Worm (Caenorhabditis elegans): ENCODE data around the gene map-1.
A peak's percentile ranks its signal among the peaks of the same experiment; 100 is the strongest.

map-1 gene

ce11 chrIV:3652784-3653383 is 33.8 kb downstream of the map-1 start:
- no peak for TF ChIP-seq nhr-11 (tag; optimal IDR thresholded peaks at IDR 0.05)
- TF ChIP-seq unc-39 (tag; optimal IDR thresholded peaks at IDR 0.05) = no peak
- no peak for TF ChIP-seq hmg-11 (tag; optimal IDR thresholded peaks at IDR 0.05)
- TF ChIP-seq fos-1 (tag; optimal IDR thresholded peaks at IDR 0.05) = no peak
- no peak for TF ChIP-seq ZK546.5 (tag; optimal IDR thresholded peaks at IDR 0.05)
- TF ChIP-seq zag-1 (tag; optimal IDR thresholded peaks at IDR 0.05) = no peak
- TF ChIP-seq elt-1 (tag; optimal IDR thresholded peaks at IDR 0.05) = no peak
- TF ChIP-seq snpc-4 (tag; optimal IDR thresholded peaks at IDR 0.05) = no peak
- no peak for TF ChIP-seq elt-2 (tag; optimal IDR thresholded peaks at IDR 0.05)
- no peak for TF ChIP-seq eor-1 (tag; optimal IDR thresholded peaks at IDR 0.05)
- TF ChIP-seq ztf-4 (tag; optimal IDR thresholded peaks at IDR 0.05) = no peak
- TF ChIP-seq nhr-67 (tag; optimal IDR thresholded peaks at IDR 0.05) = no peak
- TF ChIP-seq aly-2 (tag; optimal IDR thresholded peaks at IDR 0.05) = no peak

ce11 chrIV:3652223-3652622 is 34.4 kb downstream of the map-1 start:
- TF ChIP-seq pha-4 (tag; optimal IDR thresholded peaks at IDR 0.05) (peak; percentile 15), nhr-25 (tag; optimal IDR thresholded peaks at IDR 0.05) (peak; percentile 17), fkh-10 (GFP tag; optimal IDR thresholded peaks at IDR 0.05) (no peak), elt-1 (tag; optimal IDR thresholded peaks at IDR 0.05) (no peak), nhr-43 (tag; optimal IDR thresholded peaks at IDR 0.05; ENCODE audit: poor library complexity, severe bottlenecking) (peak; percentile 68), mml-1 (tag; optimal IDR thresholded peaks at IDR 0.05) (peak; percentile 50), nfya-1 (tag; optimal IDR thresholded peaks at IDR 0.05; ENCODE audit: insufficient read depth) (peak; percentile 11), mdl-1 (tag; optimal IDR thresholded peaks at IDR 0.05) (no peak), nhr-23 (tag; optimal IDR thresholded peaks at IDR 0.05) (peak; percentile 41)

- TF ChIP-seq aly-2 (tag; optimal IDR thresholded peaks at IDR 0.05) (no peak), eor-1 (tag; optimal IDR thresholded peaks at IDR 0.05) (no peak), egl-5 (tag; optimal IDR thresholded peaks at IDR 0.05) (no peak), daf-12 (tag; optimal IDR thresholded peaks at IDR 0.05) (no peak), nhr-23 (tag; optimal IDR thresholded peaks at IDR 0.05) (peak; percentile 65), lsy-12 (tag; optimal IDR thresholded peaks at IDR 0.05) (peak; percentile 32), ama-1 (optimal IDR thresholded peaks at IDR 0.05) (peak; percentile 47), mml-1 (tag; optimal IDR thresholded peaks at IDR 0.05) (no peak), nhr-67 (tag; optimal IDR thresholded peaks at IDR 0.05) (no peak), ceh-28 (tag; optimal IDR thresholded peaks at IDR 0.05) (no peak), fos-1 (tag; optimal IDR thresholded peaks at IDR 0.05) (no peak), nhr-76 (tag; optimal IDR thresholded peaks at IDR 0.05) (no peak), nfya-1 (tag; optimal IDR thresholded peaks at IDR 0.05; ENCODE audit: insufficient read depth) (peak; percentile 44), elt-2 (tag; optimal IDR thresholded peaks at IDR 0.05) (no peak), fkh-10 (GFP tag; optimal IDR thresholded peaks at IDR 0.05) (no peak), nhr-25 (tag; optimal IDR thresholded peaks at IDR 0.05) (peak; percentile 18), ceh-9 (tag; optimal IDR thresholded peaks at IDR 0.05) (no peak), nhr-11 (tag; optimal IDR thresholded peaks at IDR 0.05) (no peak), tbx-2 (tag; optimal IDR thresholded peaks at IDR 0.05) (no peak), jun-1 (tag; optimal IDR thresholded peaks at IDR 0.05) (no peak), R02D3.7 (tag; optimal IDR thresholded peaks at IDR 0.05) (no peak), ZK546.5 (tag; optimal IDR thresholded peaks at IDR 0.05) (no peak), ceh-16 (tag; optimal IDR thresholded peaks at IDR 0.05) (no peak), hmg-11 (tag; optimal IDR thresholded peaks at IDR 0.05) (no peak), pha-4 (tag; optimal IDR thresholded peaks at IDR 0.05) (peak; percentile 15), mdl-1 (tag; optimal IDR thresholded peaks at IDR 0.05) (no peak), nhr-43 (tag; optimal IDR thresholded peaks at IDR 0.05; ENCODE audit: poor library complexity, severe bottlenecking) (peak; percentile 84), nhr-237 (tag; optimal IDR thresholded peaks at IDR 0.05) (no peak), snpc-4 (tag; optimal IDR thresholded peaks at IDR 0.05) (no peak), elt-1 (tag; optimal IDR thresholded peaks at IDR 0.05) (no peak), egl-27 (tag; optimal IDR thresholded peaks at IDR 0.05) (no peak), ztf-4 (tag; optimal IDR thresholded peaks at IDR 0.05) (no peak), elt-3 (tag; optimal IDR thresholded peaks at IDR 0.05) (peak in 1 of 3 experiments; percentile 63), unc-39 (tag; optimal IDR thresholded peaks at IDR 0.05) (no peak)
Measured at ce11 chrIV:3648634-3649240, 37.9 kb downstream of the map-1 start, which contains the start of gene CC8.2. Gene CC8.2, minus strand, starts transcription at chrIV:3648684.
